Fruit fly (Drosophila melanogaster): Measurements from ENCODE around the gene brat.
A peak's percentile ranks its signal among the peaks of the same experiment; 100 is the strongest.

The brat gene

dm6 chr2L:19198402-19198801 is 64.8 kb downstream of the brat start:
- TF ChIP-seq CG14655 (GFP tag; optimal IDR thresholded peaks at IDR 0.05) (no peak), CG34367 (tag; optimal IDR thresholded peaks at IDR 0.05) (no peak), Pif1B (GFP tag; optimal IDR thresholded peaks at IDR 0.05) (no peak), Ets98B (GFP tag; IDR thresholded peaks at IDR 0.05) (no peak), Snoo (tag; optimal IDR thresholded peaks at IDR 0.05) (no peak), CG17806 (tag; optimal IDR thresholded peaks at IDR 0.05) (no peak), rn (GFP tag; IDR thresholded peaks at IDR 0.05) (no peak), gl (tag; optimal IDR thresholded peaks at IDR 0.05) (no peak), Pif1A (GFP tag; optimal IDR thresholded peaks at IDR 0.05) (no peak), CG13204 (GFP tag; optimal IDR thresholded peaks at IDR 0.05) (no peak), CG10348 (GFP tag; IDR thresholded peaks at IDR 0.05) (no peak)

DNA sequence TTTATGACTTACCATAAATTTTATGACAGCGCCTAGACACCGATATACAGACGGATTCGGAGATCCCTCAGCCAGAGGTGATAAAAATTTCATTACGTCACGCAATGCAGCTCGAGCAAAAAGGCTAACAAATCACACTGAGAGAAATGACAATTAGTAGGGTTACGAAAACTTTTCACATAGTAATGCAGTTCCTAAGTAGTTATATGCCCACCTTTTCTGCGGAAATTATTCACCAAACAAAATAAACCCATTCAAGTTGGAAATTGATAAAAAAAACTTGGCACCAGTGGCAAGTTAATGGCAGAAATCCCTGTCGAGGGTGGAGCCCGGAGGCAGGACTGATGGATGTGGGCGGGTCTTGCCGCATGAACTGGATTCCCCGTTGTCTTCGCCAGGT is 66.6 kb downstream of the brat start:
- TF ChIP-seq CG12605 (GFP tag; IDR thresholded peaks at IDR 0.05) (no peak), CG32121 (GFP tag; IDR thresholded peaks at IDR 0.05) (no peak), D1 (tag; optimal IDR thresholded peaks at IDR 0.05) (no peak), Pif1A (GFP tag; optimal IDR thresholded peaks at IDR 0.05) (peak; percentile 46), Ets98B (GFP tag; IDR thresholded peaks at IDR 0.05) (no peak), CG8301 (tag; optimal IDR thresholded peaks at IDR 0.05) (peak; percentile 17), Pif1B (GFP tag; optimal IDR thresholded peaks at IDR 0.05) (peak; percentile 35), CG34367 (tag; optimal IDR thresholded peaks at IDR 0.05) (peak; percentile 10), CG10348 (GFP tag; IDR thresholded peaks at IDR 0.05) (no peak), CG13204 (GFP tag; optimal IDR thresholded peaks at IDR 0.05) (no peak), CG17806 (tag; optimal IDR thresholded peaks at IDR 0.05) (peak; percentile 56), CG4496 (GFP tag; IDR thresholded peaks at IDR 0.05) (0 out of 3 replicates have a peak, but pooled peaks have one; percentile 6), fd96Ca (GFP tag; IDR thresholded peaks at IDR 0.05) (no peak), CG15710 (tag; optimal IDR thresholded peaks at IDR 0.05) (peak; percentile 43), rn (GFP tag; IDR thresholded peaks at IDR 0.05) (no peak), CG8159 (tag; optimal IDR thresholded peaks at IDR 0.05) (peak; percentile 60), Snoo (tag; optimal IDR thresholded peaks at IDR 0.05) (no peak), EcR (GFP tag; optimal IDR thresholded peaks at IDR 0.05) (no peak), CG9948 (tag; optimal IDR thresholded peaks at IDR 0.05) (peak; percentile 22), CG14655 (GFP tag; optimal IDR thresholded peaks at IDR 0.05) (peak; percentile 44), gl (tag; optimal IDR thresholded peaks at IDR 0.05) (no peak)

DNA sequence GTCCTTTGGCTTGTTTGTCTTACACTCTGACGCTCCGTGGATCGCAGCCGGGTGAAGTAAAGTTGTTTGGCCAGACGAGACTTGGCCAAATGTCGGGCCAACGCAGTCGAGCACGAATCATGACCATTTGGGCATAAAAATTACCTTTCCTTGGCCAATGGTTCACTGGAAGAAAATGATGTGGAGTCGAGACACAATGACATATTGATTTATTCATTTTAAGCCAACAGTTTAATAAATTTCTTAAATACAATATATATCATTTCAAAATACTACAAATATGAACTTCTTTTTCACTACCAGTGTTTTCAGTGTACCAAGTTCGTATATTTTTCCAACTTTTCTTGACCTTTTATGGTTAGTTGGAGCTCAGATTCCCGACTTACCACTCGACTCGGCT is 68.2 kb downstream of the brat start:
- TF ChIP-seq CG10348 (GFP tag; IDR thresholded peaks at IDR 0.05) = no peak
- TF ChIP-seq CG15710 (tag; optimal IDR thresholded peaks at IDR 0.05) = peak; percentile 52
- TF ChIP-seq CG13204 (GFP tag; optimal IDR thresholded peaks at IDR 0.05) = no peak
- TF ChIP-seq CG14655 (GFP tag; optimal IDR thresholded peaks at IDR 0.05) = peak; percentile 81
- peak; percentile 74 for TF ChIP-seq CG17806 (tag; optimal IDR thresholded peaks at IDR 0.05)
- peak; percentile 52 for TF ChIP-seq Pif1A (GFP tag; optimal IDR thresholded peaks at IDR 0.05)
- peak; percentile 69 for TF ChIP-seq CG8301 (tag; optimal IDR thresholded peaks at IDR 0.05)
- peak; percentile 62; the same call in 1 of the 2 replicates for TF ChIP-seq CG32121 (GFP tag; IDR thresholded peaks at IDR 0.05)
- TF ChIP-seq Pif1B (GFP tag; optimal IDR thresholded peaks at IDR 0.05) = peak; percentile 70
- TF ChIP-seq fd96Ca (GFP tag; IDR thresholded peaks at IDR 0.05) = peak; percentile 38; the same call in 1 of the 3 replicates
- no peak for TF ChIP-seq D1 (tag; optimal IDR thresholded peaks at IDR 0.05)
- no peak for TF ChIP-seq EcR (GFP tag; optimal IDR thresholded peaks at IDR 0.05)
- peak; percentile 60 for TF ChIP-seq CG34367 (tag; optimal IDR thresholded peaks at IDR 0.05)
- peak; percentile 73 for TF ChIP-seq Ets98B (GFP tag; IDR thresholded peaks at IDR 0.05)
- TF ChIP-seq CG8159 (tag; optimal IDR thresholded peaks at IDR 0.05) = peak; percentile 67
- TF ChIP-seq Snoo (tag; optimal IDR thresholded peaks at IDR 0.05) = peak; percentile 30
- peak; percentile 73 for TF ChIP-seq CG4496 (GFP tag; IDR thresholded peaks at IDR 0.05)
- peak; percentile 69 for TF ChIP-seq CG9948 (tag; optimal IDR thresholded peaks at IDR 0.05)
- TF ChIP-seq CG12605 (GFP tag; IDR thresholded peaks at IDR 0.05) = peak; percentile 60
- peak; percentile 41; the same call in 1 of the 2 replicates for TF ChIP-seq rn (GFP tag; IDR thresholded peaks at IDR 0.05)
- TF ChIP-seq gl (tag; optimal IDR thresholded peaks at IDR 0.05) = no peak

dm6 chr2L:19204546-19204945 is 70.9 kb downstream of the brat start:
- TF ChIP-seq CG34367 (tag; optimal IDR thresholded peaks at IDR 0.05) (no peak), CG13204 (GFP tag; optimal IDR thresholded peaks at IDR 0.05) (peak; percentile 22), gl (tag; optimal IDR thresholded peaks at IDR 0.05) (no peak), EcR (GFP tag; optimal IDR thresholded peaks at IDR 0.05) (no peak), CG8301 (tag; optimal IDR thresholded peaks at IDR 0.05) (no peak), CG8159 (tag; optimal IDR thresholded peaks at IDR 0.05) (no peak)

DNA sequence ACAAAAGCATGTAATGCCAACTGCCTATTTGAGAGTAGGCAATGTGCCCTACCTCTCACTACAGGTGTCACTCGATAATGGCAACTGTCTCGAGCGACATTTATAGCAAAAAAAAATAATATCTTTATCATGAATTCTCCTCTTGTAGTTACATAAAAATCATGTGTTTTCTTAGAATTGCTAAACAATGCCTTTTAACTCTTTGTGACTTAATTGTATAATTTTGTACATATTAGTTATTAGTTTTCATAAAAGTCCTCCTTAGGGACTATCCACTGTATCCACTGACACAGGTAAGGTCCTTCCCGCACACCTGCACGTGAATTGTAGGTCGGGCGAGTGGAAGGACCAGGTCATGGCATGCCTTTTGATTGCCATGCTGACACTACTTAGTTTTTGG is 75.3 kb downstream of the brat start:
- no peak for TF ChIP-seq Ets98B (GFP tag; IDR thresholded peaks at IDR 0.05)

DNA sequence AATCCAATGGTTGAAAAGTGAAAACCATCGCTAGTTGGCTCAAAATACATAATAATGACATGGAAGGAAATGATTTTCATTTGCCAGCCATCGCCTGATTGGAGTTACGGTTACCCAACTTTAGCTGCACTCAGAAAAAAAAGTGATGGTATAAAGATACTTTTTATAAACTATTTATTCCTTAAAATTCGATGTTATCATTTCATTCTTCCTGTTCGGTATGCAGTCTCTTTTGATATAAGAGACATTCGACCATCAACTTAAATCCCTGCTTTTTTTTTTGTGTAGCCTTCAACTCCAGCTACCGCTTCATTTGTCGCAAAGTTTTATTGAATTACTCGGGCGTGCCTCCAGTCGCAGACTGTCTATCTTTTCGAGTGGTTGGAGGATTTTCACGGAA is 78.8 kb downstream of the brat start:
- no peak for TF ChIP-seq Ets98B (GFP tag; IDR thresholded peaks at IDR 0.05)
- TF ChIP-seq Pif1B (GFP tag; optimal IDR thresholded peaks at IDR 0.05) = no peak
- no peak for TF ChIP-seq fd96Ca (GFP tag; IDR thresholded peaks at IDR 0.05)
- no peak for TF ChIP-seq CG15710 (tag; optimal IDR thresholded peaks at IDR 0.05)
- TF ChIP-seq CG14655 (GFP tag; optimal IDR thresholded peaks at IDR 0.05) = no peak
- TF ChIP-seq CG32121 (GFP tag; IDR thresholded peaks at IDR 0.05) = no peak

dm6 chr2L:19217933-19218332 is 84.3 kb downstream of the brat start:
- TF ChIP-seq CG14655 (GFP tag; optimal IDR thresholded peaks at IDR 0.05) = no peak
- no peak for TF ChIP-seq CG12605 (GFP tag; IDR thresholded peaks at IDR 0.05)
- TF ChIP-seq Ets98B (GFP tag; IDR thresholded peaks at IDR 0.05) = no peak
- TF ChIP-seq CG10348 (GFP tag; IDR thresholded peaks at IDR 0.05) = no peak
- TF ChIP-seq D1 (tag; optimal IDR thresholded peaks at IDR 0.05) = no peak
- no peak for TF ChIP-seq CG34367 (tag; optimal IDR thresholded peaks at IDR 0.05)
- TF ChIP-seq EcR (GFP tag; optimal IDR thresholded peaks at IDR 0.05) = no peak
- no peak for TF ChIP-seq CG17806 (tag; optimal IDR thresholded peaks at IDR 0.05)
- TF ChIP-seq rn (GFP tag; IDR thresholded peaks at IDR 0.05) = no peak
- no peak for TF ChIP-seq CG13204 (GFP tag; optimal IDR thresholded peaks at IDR 0.05)
- TF ChIP-seq gl (tag; optimal IDR thresholded peaks at IDR 0.05) = no peak
- TF ChIP-seq CG4496 (GFP tag; IDR thresholded peaks at IDR 0.05) = no peak
- TF ChIP-seq CG8159 (tag; optimal IDR thresholded peaks at IDR 0.05) = no peak
- TF ChIP-seq fd96Ca (GFP tag; IDR thresholded peaks at IDR 0.05) = no peak
- TF ChIP-seq Snoo (tag; optimal IDR thresholded peaks at IDR 0.05) = no peak
- no peak for TF ChIP-seq Pif1B (GFP tag; optimal IDR thresholded peaks at IDR 0.05)

Data from whole organism, pupa.